Worm (Caenorhabditis elegans): Measurements from ENCODE around the gene ugt-65.

The ugt-65 gene

ce11 chrIV:12451225-12451831 is 30.8 kb downstream of the ugt-65 start, which contains the start of gene dpy-26:
Gene dpy-26 (minus strand): TSS chrIV:12451335.
- TF ChIP-seq swsn-7 (tag; optimal IDR thresholded peaks at IDR 0.05) (peak; percentile 26), lin-13 (GFP tag; optimal IDR thresholded peaks at IDR 0.05) (peak; percentile 7), elt-3 (tag; optimal IDR thresholded peaks at IDR 0.05) (peak in 1 of 6 experiments; percentile 17), egl-13 (tag; optimal IDR thresholded peaks at IDR 0.05) (no peak), C16A3.4 (tag; optimal IDR thresholded peaks at IDR 0.05) (peak; percentile 5), nhr-85 (tag) (peak; percentile 65), fkh-8 (tag; optimal IDR thresholded peaks at IDR 0.05) (no peak), snu-23 (GFP tag; optimal IDR thresholded peaks at IDR 0.05) (peak; percentile 60), lin-35 (GFP tag; optimal IDR thresholded peaks at IDR 0.05) (peak; percentile 57 to 79), jun-1 (tag; optimal IDR thresholded peaks at IDR 0.05) (no peak), nhr-20 (tag; optimal IDR thresholded peaks at IDR 0.05) (peak; percentile 33), dpl-1 (GFP tag; optimal IDR thresholded peaks at IDR 0.05) (peak; percentile 51 to 73 (median 62)), aly-2 (tag; optimal IDR thresholded peaks at IDR 0.05) (peak; percentile 8), xbp-1 (tag; optimal IDR thresholded peaks at IDR 0.05) (peak; percentile 33), nhr-19 (GFP tag; conservative IDR thresholded peaks at IDR 0.05) (no peak), dsc-1 (tag; optimal IDR thresholded peaks at IDR 0.05) (no peak), mab-9 (GFP tag; IDR thresholded peaks at IDR 0.05) (no peak), F16B12.6 (tag; optimal IDR thresholded peaks at IDR 0.05) (peak; percentile 12), efl-1 (optimal IDR thresholded peaks at IDR 0.05) (peak; percentile 73 to 77), efl-1 (GFP tag; optimal IDR thresholded peaks at IDR 0.05 in 1 of 2) (peak; percentile 58 to 92), ceh-82 (tag; optimal IDR thresholded peaks at IDR 0.05) (peak; percentile 10 to 54 (median 26)), nhr-77 (tag; optimal IDR thresholded peaks at IDR 0.05) (no peak), lsy-2 (tag; optimal IDR thresholded peaks at IDR 0.05) (peak; percentile 66 to 83), skn-1 (tag; optimal IDR thresholded peaks at IDR 0.05) (peak; percentile 56), pag-3 (tag; optimal IDR thresholded peaks at IDR 0.05; ENCODE audit: borderline replicate concordance, insufficient read depth) (no peak), pax-3 (tag; optimal IDR thresholded peaks at IDR 0.05) (no peak), rnt-1 (tag; optimal IDR thresholded peaks at IDR 0.05) (peak; percentile 22)

- no peak for TF ChIP-seq ets-5 (GFP tag; IDR thresholded peaks at IDR 0.05)
Measured at ce11 chrIV:12454115-12454514, 33.6 kb downstream of the ugt-65 start, which contains the start of gene spe-44. Gene spe-44 (minus strand): TSS chrIV:12454215.

ce11 chrIV:12454750-12455149 is 34.3 kb downstream of the ugt-65 start, which contains the start of gene smz-1:
Gene smz-1 (plus strand): TSS chrIV:12455050.
- TF ChIP-seq ces-1 (GFP tag; optimal IDR thresholded peaks at IDR 0.05) (no peak), pqm-1 (tag; optimal IDR thresholded peaks at IDR 0.05) (no peak), ceh-88 (GFP tag; IDR thresholded peaks at IDR 0.05) (no peak), snpc-4 (tag; optimal IDR thresholded peaks at IDR 0.05) (no peak), nhr-11 (tag; optimal IDR thresholded peaks at IDR 0.05) (no peak), pag-3 (tag; optimal IDR thresholded peaks at IDR 0.05; ENCODE audit: borderline replicate concordance, insufficient read depth) (no peak), fos-1 (tag; optimal IDR thresholded peaks at IDR 0.05) (no peak), nhr-20 (tag; optimal IDR thresholded peaks at IDR 0.05) (no peak), grh-1 (GFP tag; IDR thresholded peaks at IDR 0.05) (no peak), ceh-8 (GFP tag; optimal IDR thresholded peaks at IDR 0.05) (no peak)

- TF ChIP-seq aly-2 (tag; optimal IDR thresholded peaks at IDR 0.05) (no peak), nhr-237 (tag; optimal IDR thresholded peaks at IDR 0.05) (no peak), ets-5 (GFP tag; IDR thresholded peaks at IDR 0.05) (no peak), unc-98 (GFP tag; IDR thresholded peaks at IDR 0.05) (no peak), skn-1 (tag; optimal IDR thresholded peaks at IDR 0.05) (no peak), dsc-1 (tag; optimal IDR thresholded peaks at IDR 0.05) (no peak), elt-2 (tag; optimal IDR thresholded peaks at IDR 0.05) (no peak), ceh-8 (GFP tag; optimal IDR thresholded peaks at IDR 0.05) (no peak)
Measured at ce11 chrIV:12456613-12457012, 36.1 kb downstream of the ugt-65 start, which contains the start of gene C25G4.7. Gene C25G4.7 (plus strand): TSS chrIV:12456913.

All from whole organism, L1 larva.